Worm (Caenorhabditis elegans) whole organism, late embryonic: ENCODE data around the gene srh-272.

Experiments used
- C08G9.2 ChIP-seq: sonication (generic microtip); optimal IDR thresholded peaks from 2 replicates; lab custom pipeline; 2016; ENCODE audit warnings: mild to moderate bottlenecking, missing genetic modification characterization, moderate library complexity, missing compliant biosample characterization
- K09A11.1 ChIP-seq: sonication (generic microtip); optimal IDR thresholded peaks from 2 replicates; lab custom pipeline; 2017; ENCODE audit warnings: antibody characterized with exemption, mild to moderate bottlenecking, missing genetic modification characterization, missing compliant biosample characterization; ENCODE audit not compliant: insufficient read depth
- Y22D7AL.16 ChIP-seq: sonication (generic microtip); optimal IDR thresholded peaks from 2 replicates; lab custom pipeline; 2016; ENCODE audit warnings: missing genetic modification characterization, missing compliant biosample characterization
- ceh-14 ChIP-seq: sonication (generic microtip); optimal IDR thresholded peaks from 2 replicates; lab custom pipeline; 2016; ENCODE audit warnings: missing genotype, missing genetic modification characterization, missing compliant biosample characterization
- ceh-30 ChIP-seq: fragments of 150-350 bp; optimal IDR thresholded peaks from 2 replicates; lab custom pipeline; 2014; ENCODE audit warnings: missing biosample characterization, missing genetic modification characterization
- ceh-48 ChIP-seq: sonication (generic microtip); optimal IDR thresholded peaks from 2 replicates; lab custom pipeline; 2016; ENCODE audit warnings: missing genetic modification characterization, inconsistent platforms, missing compliant biosample characterization
- ceh-9 ChIP-seq: sonication (generic microtip); optimal IDR thresholded peaks from 2 replicates; lab custom pipeline; 2016; ENCODE audit warnings: mild to moderate bottlenecking, missing genetic modification characterization, inconsistent platforms, missing compliant biosample characterization
- dve-1 ChIP-seq: sonication (generic microtip); optimal IDR thresholded peaks from 2 replicates; lab custom pipeline; 2017; ENCODE audit warnings: antibody characterized with exemption, mild to moderate bottlenecking, missing genetic modification characterization, missing compliant biosample characterization
- elt-2 ChIP-seq: sonication (generic microtip); optimal IDR thresholded peaks from 2 replicates; lab custom pipeline; 2016; ENCODE audit warnings: missing genetic modification reagents, missing genetic modification characterization, missing compliant biosample characterization
- ets-4 ChIP-seq: sonication (generic microtip); optimal IDR thresholded peaks from 2 replicates; lab custom pipeline; 2016; ENCODE audit warnings: missing genetic modification characterization, missing compliant biosample characterization
- eyg-1 ChIP-seq: sonication (generic microtip); optimal IDR thresholded peaks from 2 replicates; lab custom pipeline; 2016; ENCODE audit warnings: missing genotype, missing genetic modification characterization, missing compliant biosample characterization
- fax-1 ChIP-seq: sonication (generic microtip); optimal IDR thresholded peaks from 2 replicates; lab custom pipeline; 2016; ENCODE audit warnings: missing genotype, missing genetic modification characterization, missing compliant biosample characterization
- gmeb-2 ChIP-seq: sonication (generic microtip); optimal IDR thresholded peaks from 2 replicates; lab custom pipeline; 2016; ENCODE audit warnings: missing genetic modification characterization, inconsistent platforms, missing compliant biosample characterization
- hlh-13 ChIP-seq: fragments of 200-800 bp; sonication (Bioruptor generic); optimal IDR thresholded peaks from 2 replicates; lab custom pipeline; 2018; ENCODE audit warnings: mild to moderate bottlenecking, missing genetic modification characterization, missing compliant biosample characterization
- hlh-30 ChIP-seq: sonication (generic microtip); optimal IDR thresholded peaks from 2 replicates; lab custom pipeline; 2017; ENCODE audit warnings: antibody characterized with exemption, missing genetic modification characterization, missing compliant biosample characterization; ENCODE audit not compliant: insufficient read depth
- lim-6 ChIP-seq: sonication (generic microtip); optimal IDR thresholded peaks from 2 replicates; lab custom pipeline; 2016; ENCODE audit warnings: missing genetic modification characterization, missing compliant biosample characterization
- madf-2 ChIP-seq: sonication (generic microtip); optimal IDR thresholded peaks from 2 replicates; lab custom pipeline; 2017; ENCODE audit warnings: missing genetic modification characterization, missing compliant biosample characterization
- nfya-1 ChIP-seq: sonication (generic microtip); optimal IDR thresholded peaks from 2 replicates; lab custom pipeline; 2017; ENCODE audit warnings: missing genetic modification characterization, mild to moderate bottlenecking, missing compliant biosample characterization, antibody characterized with exemption, moderate library complexity
- nhr-11 ChIP-seq: fragments of 150-350 bp; optimal IDR thresholded peaks from 2 replicates; lab custom pipeline; 2014; ENCODE audit warnings: missing biosample characterization, missing genetic modification characterization
- nhr-232 ChIP-seq: sonication (generic microtip); optimal IDR thresholded peaks from 2 replicates; lab custom pipeline; 2016; ENCODE audit warnings: missing genetic modification characterization, missing compliant biosample characterization
- pha-2 ChIP-seq: sonication (generic microtip); optimal IDR thresholded peaks from 2 replicates; lab custom pipeline; 2017; ENCODE audit warnings: mild to moderate bottlenecking, missing genetic modification characterization, missing compliant biosample characterization
- pqm-1 ChIP-seq: sonication (generic microtip); optimal IDR thresholded peaks from 2 replicates; lab custom pipeline; 2016; ENCODE audit warnings: missing genetic modification characterization, missing compliant biosample characterization
- pros-1 ChIP-seq: fragments of 150-350 bp; optimal IDR thresholded peaks from 2 replicates; lab custom pipeline; 2014; ENCODE audit warnings: missing biosample characterization, missing genetic modification reagents, missing genetic modification characterization
- ref-2 ChIP-seq: sonication (generic microtip); optimal IDR thresholded peaks from 2 replicates; lab custom pipeline; 2016; ENCODE audit warnings: missing genetic modification characterization, missing compliant biosample characterization
- rnt-1 ChIP-seq: sonication (generic microtip); optimal IDR thresholded peaks from 2 replicates; lab custom pipeline; 2016; ENCODE audit warnings: missing genetic modification characterization, missing compliant biosample characterization
- syd-9 ChIP-seq: sonication (generic microtip); optimal IDR thresholded peaks from 2 replicates; lab custom pipeline; 2016; ENCODE audit warnings: mild to moderate bottlenecking, missing genetic modification characterization, moderate library complexity, missing compliant biosample characterization
- tbx-2 ChIP-seq: sonication (generic microtip); optimal IDR thresholded peaks from 2 replicates; lab custom pipeline; 2016; ENCODE audit warnings: missing genetic modification characterization, missing compliant biosample characterization
- tbx-7 ChIP-seq: sonication (generic microtip); optimal IDR thresholded peaks from 2 replicates; lab custom pipeline; 2016; ENCODE audit warnings: missing genotype, missing genetic modification characterization, missing compliant biosample characterization
- ttx-3 ChIP-seq: sonication (generic microtip); optimal IDR thresholded peaks from 2 replicates; lab custom pipeline; 2016; ENCODE audit warnings: missing genetic modification reagents, missing genetic modification characterization, missing compliant biosample characterization
- unc-3 ChIP-seq, 2 experiments: fragments of 200-800 bp in 1 of 2; sonication (Bioruptor generic) in 1 of 2; sonication (generic microtip) in 1 of 2; conservative IDR thresholded peaks in 1 of 2; optimal IDR thresholded peaks in 1 of 2; 2 replicates each; pipeline versions ENCODE4 v1.3.6 to Lab custom; 2016 to 2022; ENCODE audit warnings: missing compliant biosample characterization in 2 of 2, missing genetic modification characterization in 2 of 2, missing genetic modification reagents in 1 of 2
- zip-5 ChIP-seq: sonication (generic microtip); optimal IDR thresholded peaks from 2 replicates; lab custom pipeline; 2016; ENCODE audit warnings: missing genetic modification characterization, missing compliant biosample characterization

srh-272 gene

ce11 chrV:2884411-2884810 is 21.3 kb downstream of the srh-272 start, which contains the start of gene sre-24:
TSS of gene sre-24 (plus strand) at chrV:2884711.
- TF ChIP-seq ets-4 = no peak
- no peak for TF ChIP-seq gmeb-2
- no peak for TF ChIP-seq ceh-14 (tag; lab: Kevin White, UChicago)
- TF ChIP-seq ceh-30 (tag; lab: Kevin White, UChicago) = no peak

- TF ChIP-seq ttx-3 (no peak), Y22D7AL.16 (tag; lab: Kevin White, UChicago) (no peak), nhr-11 (tag; lab: Kevin White, UChicago) (no peak)
- TF ChIP-seq, all 69 proteins: peak for 0
Measured at ce11 chrV:2888265-2888664, 25.1 kb downstream of the srh-272 start.

ce11 chrV:2888681-2889080 is 25.5 kb downstream of the srh-272 start, which contains the start of gene srw-4:
TSS of gene srw-4 (minus strand) at chrV:2888781.
- TF ChIP-seq ref-2 (tag; lab: Kevin White, UChicago) (no peak), nhr-232 (tag; lab: Kevin White, UChicago) (no peak), dve-1 (tag; lab: Kevin White, UChicago) (no peak), tbx-2 (tag; lab: Kevin White, UChicago) (no peak), nfya-1 (tag; lab: Kevin White, UChicago) (no peak), ceh-9 (tag; lab: Kevin White, UChicago) (no peak), pha-2 (tag; lab: Kevin White, UChicago) (no peak), eyg-1 (no peak), fax-1 (no peak), unc-3 (GFP tag; conservative IDR thresholded peaks at IDR 0.05; lab: Robert Waterston, UW) (no peak), unc-3 (tag; optimal IDR thresholded peaks at IDR 0.05; lab: Kevin White, UChicago) (no peak)
- TF ChIP-seq, all 69 proteins: peak for 0

ce11 chrV:2891927-2892326 is 28.8 kb downstream of the srh-272 start, which contains the start of gene F37B4.15:
TSS of gene F37B4.15 (plus strand) at chrV:2892227.
- TF ChIP-seq gmeb-2 (no peak), syd-9 (tag; lab: Kevin White, UChicago) (no peak), C08G9.2 (tag; lab: Kevin White, UChicago) (no peak), ceh-30 (tag; lab: Kevin White, UChicago) (no peak), eyg-1 (no peak), fax-1 (no peak), rnt-1 (tag; lab: Kevin White, UChicago) (no peak), hlh-13 (GFP tag; lab: Kevin White, UChicago) (no peak), pros-1 (tag; lab: Kevin White, UChicago) (no peak), nhr-232 (tag; lab: Kevin White, UChicago) (no peak)

ce11 chrV:2892976-2893375 is 29.8 kb downstream of the srh-272 start, which contains the start of gene srh-127:
TSS of gene srh-127 (plus strand) at chrV:2893276.
- TF ChIP-seq gmeb-2 = no peak
- no peak for TF ChIP-seq hlh-30 (tag; lab: Kevin White, UChicago)
- TF ChIP-seq unc-3 (GFP tag; conservative IDR thresholded peaks at IDR 0.05; lab: Robert Waterston, UW) = no peak
- TF ChIP-seq unc-3 (tag; optimal IDR thresholded peaks at IDR 0.05; lab: Kevin White, UChicago) = no peak

ce11 chrV:2896198-2896660 is 33.1 kb downstream of the srh-272 start, which contains the start of gene pals-32:
TSS of gene pals-32 (plus strand) at chrV:2896610.
- no peak for TF ChIP-seq K09A11.1 (tag; lab: Kevin White, UChicago)
- no peak for TF ChIP-seq ceh-48 (tag; lab: Kevin White, UChicago)
- no peak for TF ChIP-seq ceh-30 (tag; lab: Kevin White, UChicago)
- TF ChIP-seq tbx-7 (tag; lab: Kevin White, UChicago) = no peak
- no peak for TF ChIP-seq zip-5 (tag; lab: Kevin White, UChicago)
- no peak for TF ChIP-seq madf-2 (tag; lab: Kevin White, UChicago)
- no peak for TF ChIP-seq pqm-1 (tag; lab: Kevin White, UChicago)
- no peak for TF ChIP-seq pha-2 (tag; lab: Kevin White, UChicago)
- no peak for TF ChIP-seq ttx-3
- no peak for TF ChIP-seq tbx-2 (tag; lab: Kevin White, UChicago)
- no peak for TF ChIP-seq nfya-1 (tag; lab: Kevin White, UChicago)
- no peak for TF ChIP-seq elt-2
- TF ChIP-seq syd-9 (tag; lab: Kevin White, UChicago) = no peak
- no peak for TF ChIP-seq unc-3 (GFP tag; conservative IDR thresholded peaks at IDR 0.05; lab: Robert Waterston, UW)
- TF ChIP-seq unc-3 (tag; optimal IDR thresholded peaks at IDR 0.05; lab: Kevin White, UChicago) = no peak
- TF ChIP-seq hlh-30 (tag; lab: Kevin White, UChicago) = no peak
- no peak for TF ChIP-seq eyg-1
- no peak for TF ChIP-seq lim-6 (tag; lab: Kevin White, UChicago)
